Fruit fly (Drosophila melanogaster) whole organism, pupa: ENCODE results near the gene bnl.

Source experiments
- CG10348 ChIP-seq: fragments of 200-800 bp; sonication (Bioruptor generic); IDR thresholded peaks from 2 replicates; pipeline ENCODE4 v1.3.6; 2022; ENCODE audit warnings: missing biosample characterization, missing genetic modification characterization
- CG12605 ChIP-seq: fragments of 200-800 bp; sonication (Bioruptor generic); IDR thresholded peaks from 2 replicates; pipeline ENCODE4 v1.3.6; 2022; ENCODE audit warnings: missing biosample characterization, missing genetic modification characterization
- CG13204 ChIP-seq: fragments of 200-800 bp; sonication (Bioruptor generic); optimal IDR thresholded peaks from 2 replicates; lab custom pipeline; 2018; ENCODE audit warnings: missing biosample characterization, mild to moderate bottlenecking, missing genetic modification characterization, moderate library complexity
- CG14655 ChIP-seq: fragments of 200-800 bp; sonication (Bioruptor generic); optimal IDR thresholded peaks from 3 replicates; lab custom pipeline; 2017; ENCODE audit warnings: mild to moderate bottlenecking, missing biosample characterization, missing genetic modification reagents, missing genetic modification characterization
- CG15710 ChIP-seq: fragments of 200-800 bp; sonication (Bioruptor generic); optimal IDR thresholded peaks from 2 replicates; lab custom pipeline; 2018; ENCODE audit warnings: missing biosample characterization, mild to moderate bottlenecking, missing genetic modification characterization, moderate library complexity
- CG17806 ChIP-seq: fragments of 200-800 bp; sonication (Bioruptor generic); optimal IDR thresholded peaks from 2 replicates; lab custom pipeline; 2018; ENCODE audit warnings: missing biosample characterization, mild to moderate bottlenecking, missing genetic modification characterization, moderate library complexity
- CG32121 ChIP-seq: fragments of 200-800 bp; sonication (Bioruptor generic); IDR thresholded peaks from 2 replicates; pipeline ENCODE4 v1.3.6; 2022; ENCODE audit warnings: missing biosample characterization, missing genetic modification characterization
- CG34367 ChIP-seq: fragments of 200-800 bp; sonication (Bioruptor generic); optimal IDR thresholded peaks from 2 replicates; lab custom pipeline; 2018; ENCODE audit warnings: missing biosample characterization, mild to moderate bottlenecking, missing genetic modification characterization
- CG4496 ChIP-seq: fragments of 200-800 bp; sonication (Bioruptor generic); IDR thresholded peaks from 3 replicates; pipeline ENCODE4 v1.3.6; 2022; ENCODE audit warnings: missing biosample characterization, missing genetic modification characterization
- CG8159 ChIP-seq: fragments of 200-800 bp; sonication (Bioruptor generic); optimal IDR thresholded peaks from 3 replicates; lab custom pipeline; 2018; ENCODE audit warnings: missing biosample characterization, mild to moderate bottlenecking, missing genetic modification characterization, moderate library complexity
- CG8301 ChIP-seq: fragments of 200-800 bp; sonication (Bioruptor generic); optimal IDR thresholded peaks from 2 replicates; lab custom pipeline; 2018; ENCODE audit warnings: missing biosample characterization, mild to moderate bottlenecking, missing genetic modification characterization
- CG9948 ChIP-seq: fragments of 200-800 bp; sonication (Bioruptor generic); optimal IDR thresholded peaks from 2 replicates; lab custom pipeline; 2018; ENCODE audit warnings: missing biosample characterization, mild to moderate bottlenecking, missing genetic modification characterization, moderate library complexity
- D1 ChIP-seq: fragments of 200-800 bp; sonication (Bioruptor generic); optimal IDR thresholded peaks from 2 replicates; lab custom pipeline; 2018; ENCODE audit warnings: missing biosample characterization, mild to moderate bottlenecking, missing genetic modification characterization, moderate library complexity
- EcR ChIP-seq: fragments of 200-800 bp; sonication (Bioruptor generic); optimal IDR thresholded peaks from 3 replicates; lab custom pipeline; 2019; ENCODE audit warnings: missing biosample characterization, missing genetic modification characterization, mild to moderate bottlenecking, moderate library complexity, missing genetic modification reagents
- Ets98B ChIP-seq: fragments of 200-800 bp; sonication (Bioruptor generic); IDR thresholded peaks from 2 replicates; pipeline ENCODE4 v1.3.6; 2022; ENCODE audit warnings: missing biosample characterization, missing genetic modification characterization
- Pif1A ChIP-seq: fragments of 200-800 bp; sonication (Bioruptor generic); optimal IDR thresholded peaks from 3 replicates; lab custom pipeline; 2016; ENCODE audit warnings: missing biosample characterization, missing genetic modification characterization
- Pif1B ChIP-seq: fragments of 200-800 bp; sonication (Bioruptor generic); optimal IDR thresholded peaks from 3 replicates; lab custom pipeline; 2016; ENCODE audit warnings: missing biosample characterization, missing genetic modification characterization
- Snoo ChIP-seq: fragments of 200-800 bp; sonication (Bioruptor generic); optimal IDR thresholded peaks from 3 replicates; lab custom pipeline; 2017; ENCODE audit warnings: missing biosample characterization, mild to moderate bottlenecking, missing genetic modification characterization, inconsistent platforms
- gl ChIP-seq: fragments of 200-800 bp; sonication (Bioruptor generic); optimal IDR thresholded peaks from 2 replicates; lab custom pipeline; 2018; ENCODE audit warnings: missing biosample characterization, mild to moderate bottlenecking, missing genetic modification characterization
- rn ChIP-seq: fragments of 200-800 bp; sonication (Bioruptor generic); IDR thresholded peaks from 2 replicates; pipeline ENCODE4 v1.3.6; 2022; ENCODE audit warnings: missing biosample characterization, missing genetic modification characterization

bnl gene

DNA sequence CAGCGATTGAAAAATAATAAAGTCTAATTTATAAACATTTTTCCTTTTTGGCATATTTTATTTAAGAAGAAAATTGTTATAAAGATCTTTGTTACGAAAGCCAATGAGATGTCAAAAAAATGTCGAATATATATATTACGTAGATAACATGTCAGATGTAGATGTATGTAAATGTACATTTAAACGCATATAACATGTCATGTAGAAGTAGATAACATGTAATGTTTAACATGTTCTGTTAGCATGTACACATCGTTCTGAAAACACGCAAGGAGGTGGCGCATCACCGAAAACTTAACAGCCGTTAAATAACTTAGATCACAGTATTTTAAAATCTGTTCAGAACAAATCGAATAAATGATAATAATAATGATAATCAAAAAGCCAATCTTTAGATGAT, 62.5 kb downstream of the bnl start:
- TF ChIP-seq Snoo (tag; lab: Kevin White, UChicago) (no peak), CG32121 (GFP tag; lab: Robert Waterston, UW) (no peak), CG9948 (tag; lab: Kevin White, UChicago) (no peak), CG13204 (GFP tag; lab: Kevin White, UChicago) (no peak), CG34367 (tag; lab: Kevin White, UChicago) (no peak), D1 (tag; lab: Kevin White, UChicago) (no peak), CG8159 (tag; lab: Kevin White, UChicago) (no peak), rn (GFP tag; lab: Robert Waterston, UW) (no peak), Pif1B (GFP tag; lab: Kevin White, UChicago) (no peak), CG12605 (GFP tag; lab: Robert Waterston, UW) (no peak), CG8301 (tag; lab: Kevin White, UChicago) (no peak), Pif1A (GFP tag; lab: Kevin White, UChicago) (no peak), Ets98B (GFP tag; lab: Robert Waterston, UW) (no peak), CG10348 (no peak), CG14655 (GFP tag; lab: Kevin White, UChicago) (no peak), CG17806 (tag; lab: Kevin White, UChicago) (no peak), CG4496 (no peak)
- TF ChIP-seq, all 21 proteins: peak for 0

DNA sequence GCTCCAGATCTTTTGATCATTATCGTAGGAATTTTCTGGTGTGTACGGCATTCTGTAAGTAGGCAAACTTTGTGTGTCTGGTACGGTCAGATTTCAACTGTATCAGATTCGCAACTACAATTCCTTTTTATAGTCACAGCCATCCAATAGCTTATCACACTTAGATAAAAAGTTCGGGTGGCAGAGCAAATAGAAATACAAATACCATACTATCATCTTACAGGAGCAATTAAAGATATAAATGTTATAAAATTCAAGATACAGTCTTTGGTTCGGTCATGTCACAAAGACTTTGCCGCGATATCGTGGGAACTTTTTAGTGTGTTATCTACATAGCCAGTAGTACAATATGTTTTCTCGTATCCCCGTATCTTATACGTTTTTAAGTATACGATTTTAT, 63.5 kb downstream of the bnl start, which contains the start of gene Acsx1L:
TSS of gene Acsx1L (minus strand) at position 101 of the 400 bp plus-strand sequence.
- TF ChIP-seq D1 (tag; lab: Kevin White, UChicago) (no peak), rn (GFP tag; lab: Robert Waterston, UW) (no peak), EcR (GFP tag; lab: Kevin White, UChicago) (no peak), Pif1A (GFP tag; lab: Kevin White, UChicago) (no peak), CG17806 (tag; lab: Kevin White, UChicago) (no peak), CG32121 (GFP tag; lab: Robert Waterston, UW) (no peak), CG8159 (tag; lab: Kevin White, UChicago) (no peak), CG4496 (no peak), Snoo (tag; lab: Kevin White, UChicago) (no peak), CG8301 (tag; lab: Kevin White, UChicago) (no peak), CG14655 (GFP tag; lab: Kevin White, UChicago) (no peak), CG12605 (GFP tag; lab: Robert Waterston, UW) (no peak), gl (tag; lab: Kevin White, UChicago) (no peak), CG15710 (tag; lab: Kevin White, UChicago) (no peak)
